Fruit fly (Drosophila melanogaster) whole organism, prepupa: Measurements from ENCODE around the gene Cdc14.

Experiments used
- Blimp-1 ChIP-seq: fragments of 200-800 bp; sonication (Bioruptor generic); optimal IDR thresholded peaks from 3 replicates; lab custom pipeline; 2017; ENCODE audit warnings: missing biosample characterization, missing genetic modification characterization, mild to moderate bottlenecking, moderate library complexity, missing genetic modification reagents
- CG10631 ChIP-seq: fragments of 200-800 bp; sonication (Bioruptor generic); optimal IDR thresholded peaks from 2 replicates; lab custom pipeline; 2016; ENCODE audit warnings: missing biosample characterization, missing genetic modification characterization
- CG11762 ChIP-seq: fragments of 200-800 bp; sonication (Bioruptor generic); optimal IDR thresholded peaks from 3 replicates; lab custom pipeline; 2016; ENCODE audit warnings: missing biosample characterization, missing genetic modification characterization; ENCODE audit not compliant: insufficient read depth
- CG11902 ChIP-seq: fragments of 200-800 bp; sonication (Bioruptor generic); optimal IDR thresholded peaks from 3 replicates; lab custom pipeline; 2016; ENCODE audit warnings: missing biosample characterization, missing genetic modification characterization
- CG15336 ChIP-seq: fragments of 200-800 bp; sonication (Bioruptor generic); IDR thresholded peaks from 2 replicates; pipeline ENCODE4 v1.3.6; 2022; ENCODE audit warnings: missing biosample characterization, missing genetic modification characterization
- CG1621 ChIP-seq: fragments of 200-800 bp; sonication (Bioruptor generic); optimal IDR thresholded peaks from 3 replicates; lab custom pipeline; 2018; ENCODE audit warnings: missing biosample characterization, mild to moderate bottlenecking, missing genetic modification characterization
- CG16779 ChIP-seq: fragments of 200-800 bp; sonication (Bioruptor generic); optimal IDR thresholded peaks from 3 replicates; lab custom pipeline; 2017; ENCODE audit warnings: missing biosample characterization, mild to moderate bottlenecking, missing genetic modification characterization
- CG32006 ChIP-seq: fragments of 200-800 bp; sonication (Bioruptor generic); optimal IDR thresholded peaks from 3 replicates; lab custom pipeline; 2017; ENCODE audit warnings: missing biosample characterization, mild to moderate bottlenecking, missing genetic modification characterization
- CG34406 ChIP-seq: fragments of 200-800 bp; sonication (Bioruptor generic); optimal IDR thresholded peaks from 3 replicates; lab custom pipeline; 2016; ENCODE audit warnings: missing biosample characterization, missing genetic modification characterization
- CG3919 ChIP-seq: fragments of 200-800 bp; sonication (Bioruptor generic); optimal IDR thresholded peaks from 3 replicates; lab custom pipeline; 2016; ENCODE audit warnings: missing biosample characterization, missing genetic modification characterization
- CG6163 ChIP-seq: fragments of 200-800 bp; sonication (Bioruptor generic); IDR thresholded peaks from 3 replicates; pipeline ENCODE4 v1.3.6; 2022; ENCODE audit warnings: missing biosample characterization, missing genetic modification characterization
- CG6276 ChIP-seq: fragments of 200-800 bp; sonication (Bioruptor generic); optimal IDR thresholded peaks from 2 replicates; lab custom pipeline; 2017; ENCODE audit warnings: missing biosample characterization, mild to moderate bottlenecking, missing genetic modification characterization
- CG6792 ChIP-seq: fragments of 200-800 bp; sonication (Bioruptor generic); optimal IDR thresholded peaks from 3 replicates; lab custom pipeline; 2016; ENCODE audit warnings: missing biosample characterization, missing genetic modification characterization
- CG6854 ChIP-seq: fragments of 200-800 bp; sonication (Bioruptor generic); optimal IDR thresholded peaks from 2 replicates; lab custom pipeline; 2017; ENCODE audit warnings: missing biosample characterization, mild to moderate bottlenecking, missing genetic modification characterization
- CG8119 ChIP-seq: fragments of 200-800 bp; sonication (Bioruptor generic); IDR thresholded peaks from 3 replicates; pipeline ENCODE4 v1.3.6; 2022; ENCODE audit warnings: missing biosample characterization, missing genetic modification characterization
- CG8319 ChIP-seq: fragments of 200-800 bp; sonication (Bioruptor generic); optimal IDR thresholded peaks from 3 replicates; lab custom pipeline; 2016; ENCODE audit warnings: missing biosample characterization, missing genetic modification characterization
- CG8632 ChIP-seq: fragments of 200-800 bp; sonication (Bioruptor generic); optimal IDR thresholded peaks from 3 replicates; lab custom pipeline; 2016; ENCODE audit warnings: missing biosample characterization, missing genetic modification characterization
- CG9139 ChIP-seq: fragments of 200-800 bp; sonication (Bioruptor generic); optimal IDR thresholded peaks from 3 replicates; lab custom pipeline; 2017; ENCODE audit warnings: missing biosample characterization, mild to moderate bottlenecking, missing genetic modification characterization
- Eip93F ChIP-seq: fragments of 200-800 bp; sonication (Bioruptor generic); optimal IDR thresholded peaks from 2 replicates; lab custom pipeline; 2016; ENCODE audit warnings: missing biosample characterization, mild to moderate bottlenecking, missing genetic modification characterization
- Ets21C ChIP-seq: fragments of 200-800 bp; sonication (Bioruptor generic); optimal IDR thresholded peaks from 3 replicates; lab custom pipeline; 2016; ENCODE audit warnings: missing biosample characterization, missing genetic modification characterization
- Ets96B ChIP-seq: fragments of 200-800 bp; optimal IDR thresholded peaks from 2 replicates; lab custom pipeline; 2019; ENCODE audit warnings: missing biosample characterization, mild to moderate bottlenecking, missing genetic modification characterization, moderate library complexity
- Hr38 ChIP-seq: sonication (Bioruptor generic); optimal IDR thresholded peaks from 2 replicates; lab custom pipeline; 2016; ENCODE audit warnings: missing biosample characterization, missing genetic modification characterization
- Hr4 ChIP-seq: fragments of 200-800 bp; sonication (Bioruptor generic); optimal IDR thresholded peaks from 3 replicates; lab custom pipeline; 2016; ENCODE audit warnings: missing biosample characterization, missing genetic modification characterization
- Lpt ChIP-seq: fragments of 200-800 bp; sonication (Bioruptor generic); optimal IDR thresholded peaks from 3 replicates; lab custom pipeline; 2016; ENCODE audit warnings: missing biosample characterization, missing genetic modification characterization
- OdsH ChIP-seq: fragments of 200-800 bp; sonication (Bioruptor generic); optimal IDR thresholded peaks from 3 replicates; lab custom pipeline; 2016; ENCODE audit warnings: missing biosample characterization, missing genetic modification characterization
- Smox ChIP-seq: fragments of 200-800 bp; sonication (Bioruptor generic); optimal IDR thresholded peaks from 3 replicates; lab custom pipeline; 2016; ENCODE audit warnings: missing biosample characterization, missing genetic modification characterization
- Sox102F ChIP-seq: fragments of 200-800 bp; sonication (Bioruptor generic); optimal IDR thresholded peaks from 2 replicates; lab custom pipeline; 2016; ENCODE audit warnings: missing biosample characterization, mild to moderate bottlenecking, missing genetic modification characterization
- Sox14 ChIP-seq: fragments of 200-800 bp; sonication (Bioruptor generic); optimal IDR thresholded peaks from 3 replicates; lab custom pipeline; 2016; ENCODE audit warnings: missing biosample characterization, missing genetic modification characterization
- achi ChIP-seq: fragments of 200-800 bp; sonication (Bioruptor generic); optimal IDR thresholded peaks from 3 replicates; lab custom pipeline; 2016; ENCODE audit warnings: missing biosample characterization, missing genetic modification characterization
- acj6 ChIP-seq: fragments of 200-800 bp; sonication (Bioruptor generic); optimal IDR thresholded peaks from 3 replicates; lab custom pipeline; 2016; ENCODE audit warnings: missing biosample characterization, missing genetic modification characterization
- cyc ChIP-seq: fragments of 200-800 bp; sonication (Bioruptor generic); optimal IDR thresholded peaks from 3 replicates; lab custom pipeline; 2016; ENCODE audit warnings: missing biosample characterization, missing genetic modification characterization
- dac ChIP-seq: fragments of 200-800 bp; sonication (Bioruptor generic); optimal IDR thresholded peaks from 2 replicates; lab custom pipeline; 2017; ENCODE audit warnings: missing biosample characterization, mild to moderate bottlenecking, missing genetic modification characterization
- dsx ChIP-seq: fragments of 200-800 bp; optimal IDR thresholded peaks from 3 replicates; lab custom pipeline; 2019; ENCODE audit warnings: missing biosample characterization, mild to moderate bottlenecking, missing genetic modification characterization, moderate library complexity; ENCODE audit not compliant: poor library complexity, severe bottlenecking
- eg ChIP-seq: fragments of 200-800 bp; sonication (Bioruptor generic); IDR thresholded peaks from 3 replicates; pipeline ENCODE4 v1.3.6; 2022; ENCODE audit warnings: missing biosample characterization, missing genetic modification characterization
- esn ChIP-seq: fragments of 200-800 bp; sonication (Bioruptor generic); optimal IDR thresholded peaks from 2 replicates; lab custom pipeline; 2016; ENCODE audit warnings: missing biosample characterization, mild to moderate bottlenecking, missing genetic modification characterization, moderate library complexity
- fkh ChIP-seq: fragments of 200-800 bp; sonication (Bioruptor generic); optimal IDR thresholded peaks from 3 replicates; lab custom pipeline; 2017; ENCODE audit warnings: missing biosample characterization, mild to moderate bottlenecking, missing genetic modification characterization, moderate library complexity
- lz ChIP-seq: fragments of 200-800 bp; sonication (Bioruptor generic); optimal IDR thresholded peaks from 3 replicates; lab custom pipeline; 2016; ENCODE audit warnings: missing biosample characterization, missing genetic modification characterization
- net ChIP-seq: fragments of 200-800 bp; sonication (Bioruptor generic); optimal IDR thresholded peaks from 3 replicates; lab custom pipeline; 2016; ENCODE audit warnings: missing biosample characterization, missing genetic modification characterization
- pdm3 ChIP-seq: fragments of 200-800 bp; sonication (Bioruptor generic); optimal IDR thresholded peaks from 3 replicates; lab custom pipeline; 2016; ENCODE audit warnings: missing biosample characterization, missing genetic modification characterization
- spab ChIP-seq: fragments of 200-800 bp; sonication (Bioruptor generic); optimal IDR thresholded peaks from 2 replicates; lab custom pipeline; 2017; ENCODE audit warnings: missing biosample characterization, mild to moderate bottlenecking, missing genetic modification characterization, missing genetic modification reagents
- ss ChIP-seq, 2 experiments: fragments of 200-800 bp; sonication (Bioruptor generic); optimal IDR thresholded peaks; 2 replicates in 1 of 2; 3 replicates in 1 of 2; lab custom pipeline; 2017 to 2018; ENCODE audit warnings: mild to moderate bottlenecking in 2 of 2, missing biosample characterization in 2 of 2, missing genetic modification characterization in 2 of 2, moderate library complexity in 1 of 2
- svp ChIP-seq: fragments of 200-800 bp; sonication (Bioruptor generic); peaks from one replicate; lab custom pipeline; 2016; ENCODE audit warnings: missing biosample characterization, missing genetic modification characterization
- topi ChIP-seq: fragments of 200-800 bp; sonication (Bioruptor generic); optimal IDR thresholded peaks from 3 replicates; lab custom pipeline; 2016; ENCODE audit warnings: missing biosample characterization, missing genetic modification characterization
- vri ChIP-seq: fragments of 200-800 bp; sonication (Bioruptor generic); optimal IDR thresholded peaks from 3 replicates; lab custom pipeline; 2016; ENCODE audit warnings: missing biosample characterization, mild to moderate bottlenecking, missing genetic modification characterization

Cdc14 gene

dm6 chr2L:7812555-7813339, 2.2 kb upstream of the Cdc14 start:
- TF ChIP-seq CG9139 (GFP tag; lab: Kevin White, UChicago) (no peak), CG8632 (GFP tag; lab: Kevin White, UChicago) (no peak), CG15336 (peak; percentile 36; the same call in 1 of the 2 replicates), Hr4 (GFP tag; lab: Kevin White, UChicago) (peak; percentile 15), cyc (GFP tag; lab: Kevin White, UChicago) (no peak), Blimp-1 (GFP tag; lab: Kevin White, UChicago) (no peak), eg (0 out of 3 replicates have a peak, but pooled peaks have one; percentile 19), dsx (GFP tag; lab: Kevin White, UChicago) (no peak), topi (GFP tag; lab: Kevin White, UChicago) (no peak), fkh (GFP tag; lab: Kevin White, UChicago) (no peak), CG8119 (GFP tag; lab: Robert Waterston, UW) (no peak), acj6 (GFP tag; lab: Kevin White, UChicago) (no peak), Smox (GFP tag; lab: Kevin White, UChicago) (no peak), Eip93F (no peak), dac (GFP tag; lab: Kevin White, UChicago) (no peak), CG3919 (no peak), Hr38 (GFP tag; lab: Kevin White, UChicago) (no peak), CG6854 (GFP tag; lab: Kevin White, UChicago) (no peak), svp (GFP tag; lab: Kevin White, UChicago) (no peak), esn (GFP tag; lab: Kevin White, UChicago) (no peak), CG6163 (GFP tag; lab: Robert Waterston, UW) (no peak), CG32006 (GFP tag; lab: Kevin White, UChicago) (peak; percentile 33), Ets21C (GFP tag; lab: Kevin White, UChicago) (no peak), spab (GFP tag; lab: Kevin White, UChicago) (no peak), OdsH (GFP tag; lab: Kevin White, UChicago) (peak; percentile 3), net (no peak), vri (no peak), Sox102F (no peak), CG16779 (tag; lab: Kevin White, UChicago) (no peak), CG1621 (no peak), ss (GFP tag; optimal IDR thresholded peaks at IDR 0.05; lab: Kevin White, UChicago) (no peak), CG11902 (GFP tag; lab: Kevin White, UChicago) (no peak), Sox14 (GFP tag; lab: Kevin White, UChicago) (no peak), achi (GFP tag; lab: Kevin White, UChicago) (no peak), lz (GFP tag; lab: Kevin White, UChicago) (no peak), CG10631 (GFP tag; lab: Kevin White, UChicago) (peak; percentile 7), Ets96B (tag; lab: Kevin White, UChicago) (no peak), CG8319 (no peak), CG34406 (GFP tag; lab: Kevin White, UChicago) (no peak), CG6276 (GFP tag; lab: Kevin White, UChicago) (no peak), CG11762 (GFP tag; lab: Kevin White, UChicago) (no peak), CG6792 (GFP tag; lab: Kevin White, UChicago) (no peak), Lpt (GFP tag; lab: Kevin White, UChicago) (no peak), pdm3 (GFP tag; lab: Kevin White, UChicago) (no peak)
